Fruit fly (Drosophila melanogaster) Kc167 (cell line): ENCODE measurements around the gene CG6686.

Source experiments
- Myc ChIP-seq: fragments of >200 bp; optimal IDR thresholded peaks from 2 replicates; lab custom pipeline; 2017; ENCODE audit warnings: missing external identifiers
- Sin3A ChIP-seq: fragments of >200 bp; optimal IDR thresholded peaks from 2 replicates; lab custom pipeline; 2018; ENCODE audit warnings: missing external identifiers
- h ChIP-seq: fragments of >200 bp; optimal IDR thresholded peaks from 3 replicates; lab custom pipeline; 2018; ENCODE audit warnings: missing external identifiers
- insv ChIP-seq: fragments of >200 bp; optimal IDR thresholded peaks from 3 replicates; lab custom pipeline; 2018; ENCODE audit warnings: missing external identifiers
- psq ChIP-seq: fragments of >200 bp; optimal IDR thresholded peaks from 2 replicates; lab custom pipeline; 2017; ENCODE audit warnings: missing external identifiers
- ttk ChIP-seq: sonication (Bioruptor generic); optimal IDR thresholded peaks from 2 replicates; lab custom pipeline; 2017; ENCODE audit warnings: missing external identifiers

CG6686 gene

dm6 chr2L:11942265-11942664 lies 45.6 kb downstream of the CG6686 start:
- no peak for TF ChIP-seq Sin3A (lab: Kevin White, UChicago)
- no peak for TF ChIP-seq ttk (lab: Kevin White, UChicago)
- no peak for TF ChIP-seq h
- no peak for TF ChIP-seq Myc (lab: Kevin White, UChicago)

dm6 chr2L:11940620-11941019 lies 47.2 kb downstream of the CG6686 start:
- TF ChIP-seq h (no peak), ttk (lab: Kevin White, UChicago) (no peak), Myc (lab: Kevin White, UChicago) (no peak), psq (lab: Kevin White, UChicago) (no peak), Sin3A (lab: Kevin White, UChicago) (no peak), insv (no peak)

- TF ChIP-seq Sin3A (lab: Kevin White, UChicago), result no peak
- TF ChIP-seq Myc (lab: Kevin White, UChicago), result no peak
- no peak for TF ChIP-seq ttk (lab: Kevin White, UChicago)
- no peak for TF ChIP-seq psq (lab: Kevin White, UChicago)
- TF ChIP-seq insv, result no peak
- no peak for TF ChIP-seq h
These were observed 50.2 kb downstream of the CG6686 start, which contains the start of gene Or33c for dm6 chr2L:11937669-11938068. Gene Or33c, plus strand, starts transcription at chr2L:11937969.

dm6 chr2L:11935881-11936280 lies 52.0 kb downstream of the CG6686 start, which contains the start of gene Or33b:
Gene Or33b, plus strand, starts transcription at chr2L:11936181.
- TF ChIP-seq insv, result no peak
- no peak for TF ChIP-seq Myc (lab: Kevin White, UChicago)
- no peak for TF ChIP-seq ttk (lab: Kevin White, UChicago)
- TF ChIP-seq h, result no peak
- no peak for TF ChIP-seq psq (lab: Kevin White, UChicago)
